Worm (Caenorhabditis elegans) whole organism, L2 larva: ENCODE data around the gene T25B2.4.

Experiments used
- C34F6.9 ChIP-seq: fragments of 150-350 bp; optimal IDR thresholded peaks from 2 replicates; lab custom pipeline; 2014; ENCODE audit warnings: missing biosample characterization, missing genetic modification characterization
- F13H6.1 ChIP-seq: sonication (generic microtip); optimal IDR thresholded peaks from 2 replicates; lab custom pipeline; 2016; ENCODE audit warnings: missing genetic modification characterization, missing compliant biosample characterization
- Y55F3AM.14 ChIP-seq: fragments of 200-800 bp; sonication (Bioruptor generic); optimal IDR thresholded peaks from 2 replicates; lab custom pipeline; 2018; ENCODE audit warnings: mild to moderate bottlenecking, missing genetic modification characterization, missing compliant biosample characterization
- ZK546.5 ChIP-seq: sonication (generic microtip); optimal IDR thresholded peaks from 2 replicates; lab custom pipeline; 2017; ENCODE audit warnings: missing biosample characterization, missing genetic modification characterization
- aly-2 ChIP-seq: fragments of 150-350 bp; optimal IDR thresholded peaks from 2 replicates; lab custom pipeline; 2014; ENCODE audit warnings: missing biosample characterization, missing genetic modification characterization
- ama-1 ChIP-seq: fragments of 150-350 bp; optimal IDR thresholded peaks from 2 replicates; lab custom pipeline; 2018; ENCODE audit warnings: inconsistent platforms
- blmp-1 ChIP-seq: sonication (generic microtip); optimal IDR thresholded peaks from 2 replicates; lab custom pipeline; 2017; ENCODE audit warnings: missing genetic modification characterization, mild to moderate bottlenecking, missing compliant biosample characterization, antibody characterized with exemption, moderate library complexity; ENCODE audit not compliant: insufficient read depth
- crh-2 ChIP-seq: sonication (generic microtip); optimal IDR thresholded peaks from 2 replicates; lab custom pipeline; 2017; ENCODE audit warnings: missing biosample characterization, missing genetic modification characterization
- elt-1 ChIP-seq: fragments of 150-350 bp; optimal IDR thresholded peaks from 2 replicates; lab custom pipeline; 2014; ENCODE audit warnings: missing biosample characterization, missing genetic modification characterization
- elt-3 ChIP-seq: sonication (generic microtip); optimal IDR thresholded peaks from 2 replicates; lab custom pipeline; 2017; ENCODE audit warnings: missing biosample characterization, missing genetic modification characterization
- fos-1 ChIP-seq: fragments of 150-350 bp; optimal IDR thresholded peaks from 2 replicates; lab custom pipeline; 2014; ENCODE audit warnings: missing biosample characterization, missing genetic modification characterization
- gmeb-1 ChIP-seq: fragments of 150-350 bp; optimal IDR thresholded peaks from 2 replicates; lab custom pipeline; 2014; ENCODE audit warnings: missing biosample characterization, missing genetic modification characterization
- lin-11 ChIP-seq: fragments of 150-350 bp; sonication (generic microtip); optimal IDR thresholded peaks from 2 replicates; lab custom pipeline; 2014; ENCODE audit warnings: missing biosample characterization, missing genetic modification characterization, inconsistent platforms, mixed read lengths
- lin-13 ChIP-seq: fragments of 150-350 bp; optimal IDR thresholded peaks from 2 replicates; lab custom pipeline; 2014; ENCODE audit warnings: missing biosample characterization, missing genetic modification reagents, missing genetic modification characterization
- lsy-2 ChIP-seq, 2 experiments: fragments of 150-350 bp in 1 of 2; sonication (generic microtip) in 1 of 2; optimal IDR thresholded peaks; 2 replicates each; lab custom pipeline; 2014 to 2017; ENCODE audit warnings: missing biosample characterization in 2 of 2, missing genetic modification characterization in 2 of 2
- mab-5 ChIP-seq: fragments of 150-350 bp; optimal IDR thresholded peaks from 2 replicates; lab custom pipeline; 2014; ENCODE audit warnings: missing biosample characterization, missing genetic modification characterization
- mbf-1 ChIP-seq: sonication (generic microtip); optimal IDR thresholded peaks from 2 replicates; lab custom pipeline; 2017; ENCODE audit warnings: missing biosample characterization, missing genetic modification characterization
- mdl-1 ChIP-seq, 2 experiments: fragments of 150-350 bp in 1 of 2; sonication (generic microtip) in 1 of 2; optimal IDR thresholded peaks; 2 replicates each; lab custom pipeline; 2017; ENCODE audit warnings: missing biosample characterization in 2 of 2, missing genetic modification characterization in 2 of 2
- nhr-129 ChIP-seq: fragments of 150-350 bp; optimal IDR thresholded peaks from 2 replicates; lab custom pipeline; 2014; ENCODE audit warnings: missing biosample characterization, missing genetic modification characterization
- nhr-21 ChIP-seq: fragments of 150-350 bp; optimal IDR thresholded peaks from 2 replicates; lab custom pipeline; 2014; ENCODE audit warnings: missing biosample characterization, missing genetic modification characterization
- nhr-23 ChIP-seq: fragments of 150-350 bp; optimal IDR thresholded peaks from 2 replicates; lab custom pipeline; 2014; ENCODE audit warnings: missing biosample characterization, missing genetic modification reagents, missing genetic modification characterization
- nhr-237 ChIP-seq: fragments of 150-350 bp; optimal IDR thresholded peaks from 2 replicates; lab custom pipeline; 2014; ENCODE audit warnings: missing biosample characterization, missing genetic modification characterization
- nhr-25 ChIP-seq: fragments of 150-350 bp; sonication (generic microtip); optimal IDR thresholded peaks from 3 replicates; lab custom pipeline; 2014; ENCODE audit warnings: missing biosample characterization, missing genetic modification characterization
- nhr-6 ChIP-seq: fragments of 150-350 bp; optimal IDR thresholded peaks from 2 replicates; lab custom pipeline; 2014; ENCODE audit warnings: missing biosample characterization, missing genetic modification characterization
- nhr-77 ChIP-seq: fragments of 150-350 bp; optimal IDR thresholded peaks from 2 replicates; lab custom pipeline; 2014; ENCODE audit warnings: missing biosample characterization, missing genetic modification characterization
- peb-1 ChIP-seq: fragments of 150-350 bp; optimal IDR thresholded peaks from 2 replicates; lab custom pipeline; 2014; ENCODE audit warnings: missing biosample characterization, missing genetic modification characterization
- sem-4 ChIP-seq: fragments of 150-350 bp; optimal IDR thresholded peaks from 2 replicates; lab custom pipeline; 2014; ENCODE audit warnings: missing biosample characterization, missing genetic modification reagents, missing genetic modification characterization
- skn-1 ChIP-seq: sonication (generic microtip); optimal IDR thresholded peaks from 2 replicates; lab custom pipeline; 2017; ENCODE audit warnings: missing biosample characterization, missing genetic modification characterization
- sma-9 ChIP-seq, 2 experiments: fragments of 150-350 bp in 1 of 2; sonication (generic microtip) in 1 of 2; optimal IDR thresholded peaks; 2 replicates each; lab custom pipeline; 2014 to 2016; ENCODE audit warnings: missing genetic modification characterization in 2 of 2, mild to moderate bottlenecking in 1 of 2, missing biosample characterization in 1 of 2, missing compliant biosample characterization in 1 of 2, missing genetic modification reagents in 1 of 2, moderate library complexity in 1 of 2
- unc-39 ChIP-seq: fragments of 150-350 bp; optimal IDR thresholded peaks from 2 replicates; lab custom pipeline; 2014; ENCODE audit warnings: missing biosample characterization, missing genetic modification characterization
- unc-55 ChIP-seq: fragments of 150-350 bp; sonication (generic microtip); optimal IDR thresholded peaks from 3 replicates; lab custom pipeline; 2014; ENCODE audit warnings: missing biosample characterization, missing genetic modification reagents, missing genetic modification characterization
- unc-62 ChIP-seq: fragments of 150-350 bp; optimal IDR thresholded peaks from 2 replicates; lab custom pipeline; 2014; ENCODE audit warnings: missing biosample characterization, missing genetic modification reagents, missing genetic modification characterization
- zag-1 ChIP-seq: fragments of 150-350 bp; optimal IDR thresholded peaks from 2 replicates; lab custom pipeline; 2014; ENCODE audit warnings: missing biosample characterization, missing genetic modification characterization
- ztf-1 ChIP-seq: fragments of 200-800 bp; sonication (Bioruptor generic); conservative IDR thresholded peaks from 2 replicates; pipeline ENCODE4 v1.3.6; 2022; ENCODE audit warnings: missing genetic modification characterization, missing compliant biosample characterization
- ztf-11 ChIP-seq: sonication (generic microtip); optimal IDR thresholded peaks from 2 replicates; lab custom pipeline; 2017; ENCODE audit warnings: missing biosample characterization, missing genetic modification characterization
- ztf-4 ChIP-seq: fragments of 150-350 bp; optimal IDR thresholded peaks from 2 replicates; lab custom pipeline; 2014; ENCODE audit warnings: missing biosample characterization, missing genetic modification characterization

T25B2.4 gene

ce11 chrX:6201542-6201941 lies 23.5 kb downstream of the T25B2.4 start (continued):
- TF ChIP-seq unc-55 (GFP tag; lab: Kevin White, UChicago) (no peak), nhr-25 (tag; lab: Kevin White, UChicago) (peak; percentile 56), ztf-11 (no peak), lsy-2 (tag; optimal IDR thresholded peaks at IDR 0.05; lab: Kevin White, UChicago) (peak in 1 of 2 experiments; percentile 57), mab-5 (tag; lab: Kevin White, UChicago) (no peak), fos-1 (tag; lab: Kevin White, UChicago) (peak; percentile 32), unc-62 (GFP tag; lab: Kevin White, UChicago) (no peak), unc-39 (no peak), mdl-1 (tag; optimal IDR thresholded peaks at IDR 0.05; lab: Kevin White, UChicago) (peak in 1 of 2 experiments; percentile 30), zag-1 (tag; lab: Kevin White, UChicago) (no peak), nhr-237 (no peak), sma-9 (GFP tag; optimal IDR thresholded peaks at IDR 0.05; lab: Kevin White, UChicago) (peak; percentile 66), sma-9 (tag; optimal IDR thresholded peaks at IDR 0.05; lab: Kevin White, UChicago) (no peak), mbf-1 (tag; lab: Kevin White, UChicago) (no peak), sem-4 (no peak), aly-2 (tag; lab: Kevin White, UChicago) (no peak), elt-1 (tag; lab: Kevin White, UChicago) (no peak), crh-2 (tag; lab: Kevin White, UChicago) (peak; percentile 1), ztf-4 (tag; lab: Kevin White, UChicago) (no peak), blmp-1 (peak; percentile 57), nhr-129 (tag; lab: Kevin White, UChicago) (peak; percentile 56), lin-11 (tag; lab: Kevin White, UChicago) (no peak)

- TF ChIP-seq C34F6.9 (tag; lab: Kevin White, UChicago): peak; percentile 8
- peak in 1 of 2 experiments; percentile 27 for TF ChIP-seq lsy-2 (tag; optimal IDR thresholded peaks at IDR 0.05; lab: Kevin White, UChicago)
- peak; percentile 64 for TF ChIP-seq nhr-129 (tag; lab: Kevin White, UChicago)
- TF ChIP-seq fos-1 (tag; lab: Kevin White, UChicago): no peak
- no peak for TF ChIP-seq mab-5 (tag; lab: Kevin White, UChicago)
- no peak for TF ChIP-seq nhr-23 (tag; lab: Kevin White, UChicago)
- no peak for TF ChIP-seq sem-4
- no peak for TF ChIP-seq aly-2 (tag; lab: Kevin White, UChicago)
- no peak for TF ChIP-seq lin-11 (tag; lab: Kevin White, UChicago)
- TF ChIP-seq elt-1 (tag; lab: Kevin White, UChicago): no peak
- TF ChIP-seq gmeb-1 (tag; lab: Kevin White, UChicago): no peak
- TF ChIP-seq ztf-11: no peak
- TF ChIP-seq lin-13: no peak
- TF ChIP-seq F13H6.1 (tag; lab: Kevin White, UChicago): peak; percentile 19
- peak; percentile 27 for TF ChIP-seq ztf-4 (tag; lab: Kevin White, UChicago)
Observed at ce11 chrX:6202809-6203208, 24.8 kb downstream of the T25B2.4 start.

ce11 chrX:6203315-6203714 lies 25.3 kb downstream of the T25B2.4 start:
- TF ChIP-seq sma-9 (GFP tag; optimal IDR thresholded peaks at IDR 0.05; lab: Kevin White, UChicago) (peak; percentile 21), sma-9 (tag; optimal IDR thresholded peaks at IDR 0.05; lab: Kevin White, UChicago) (no peak), nhr-237 (no peak)

- TF ChIP-seq Y55F3AM.14 (GFP tag; lab: Kevin White, UChicago): no peak
- no peak for TF ChIP-seq elt-3 (tag; lab: Kevin White, UChicago)
- no peak for TF ChIP-seq skn-1 (tag; lab: Kevin White, UChicago)
- no peak for TF ChIP-seq nhr-77 (tag; lab: Kevin White, UChicago)
- TF ChIP-seq lsy-2 (tag; optimal IDR thresholded peaks at IDR 0.05; lab: Kevin White, UChicago): peak in 1 of 2 experiments; percentile 48
- TF ChIP-seq F13H6.1 (tag; lab: Kevin White, UChicago): peak; percentile 27
- TF ChIP-seq ZK546.5 (tag; lab: Kevin White, UChicago): no peak
- no peak for TF ChIP-seq gmeb-1 (tag; lab: Kevin White, UChicago)
- peak; percentile 12 for TF ChIP-seq ama-1 (lab: Kevin White, UChicago)
- TF ChIP-seq nhr-21 (tag; lab: Kevin White, UChicago): peak; percentile 27
- TF ChIP-seq peb-1: no peak
- peak; percentile 69 for TF ChIP-seq nhr-25 (tag; lab: Kevin White, UChicago)
- TF ChIP-seq ztf-1 (GFP tag; lab: Robert Waterston, UW): no peak
- TF ChIP-seq nhr-6: peak; percentile 26
- peak; percentile 80 for TF ChIP-seq sma-9 (GFP tag; optimal IDR thresholded peaks at IDR 0.05; lab: Kevin White, UChicago)
- TF ChIP-seq sma-9 (tag; optimal IDR thresholded peaks at IDR 0.05; lab: Kevin White, UChicago): no peak
- TF ChIP-seq blmp-1: peak; percentile 88
- peak; percentile 79 for TF ChIP-seq nhr-129 (tag; lab: Kevin White, UChicago)
- TF ChIP-seq crh-2 (tag; lab: Kevin White, UChicago): peak; percentile 59
- TF ChIP-seq fos-1 (tag; lab: Kevin White, UChicago): peak; percentile 31
- TF ChIP-seq C34F6.9 (tag; lab: Kevin White, UChicago): peak; percentile 39
- TF ChIP-seq unc-39: no peak
- TF ChIP-seq, all 48 proteins: peak for 12
Observed at ce11 chrX:6204696-6205232, 26.7 kb downstream of the T25B2.4 start, which contains the start of gene bca-1. Gene bca-1 (minus strand): TSS chrX:6204746.
